Worm (Caenorhabditis elegans): ENCODE results near the gene arrd-13.

ce11 chrII:13789714-13790113, 31.5 kb downstream of the arrd-13 start:
- TF ChIP-seq tab-1 (GFP tag; IDR thresholded peaks at IDR 0.05) = no peak
- no peak for TF ChIP-seq ztf-29 (GFP tag; IDR thresholded peaks at IDR 0.05)
- TF ChIP-seq med-1 (GFP tag; optimal IDR thresholded peaks at IDR 0.05; ENCODE audit: insufficient read depth) = no peak
- no peak for TF ChIP-seq flt-1 (GFP tag; IDR thresholded peaks at IDR 0.05)
- TF ChIP-seq klf-2 (GFP tag; conservative IDR thresholded peaks at IDR 0.05) = no peak
- no peak for TF ChIP-seq cog-1 (tag; optimal IDR thresholded peaks at IDR 0.05)
- no peak for TF ChIP-seq ref-1 (GFP tag; conservative IDR thresholded peaks at IDR 0.05)
- TF ChIP-seq ztf-23 (GFP tag; IDR thresholded peaks at IDR 0.05) = no peak
- no peak for TF ChIP-seq T22C8.4 (GFP tag; IDR thresholded peaks at IDR 0.05)
